Worm (Caenorhabditis elegans): ENCODE results near the gene arcp-1.

ce11 chrIII:3703397-3703796, 55.8 kb downstream of the arcp-1 start, which contains the start of gene C14B1.3:
- no peak for TF ChIP-seq ceh-36 (tag; optimal IDR thresholded peaks at IDR 0.05)
- TF ChIP-seq ets-7 (tag; optimal IDR thresholded peaks at IDR 0.05): no peak
- TF ChIP-seq pes-1 (GFP tag; IDR thresholded peaks at IDR 0.05): no peak
- no peak for TF ChIP-seq sea-1 (GFP tag; conservative IDR thresholded peaks at IDR 0.05)
- no peak for TF ChIP-seq flt-1 (GFP tag; IDR thresholded peaks at IDR 0.05)
- no peak for TF ChIP-seq ceh-13 (GFP tag; optimal IDR thresholded peaks at IDR 0.05)
- no peak for TF ChIP-seq aly-1 (tag; optimal IDR thresholded peaks at IDR 0.05)
- no peak for TF ChIP-seq tbx-37 (GFP tag; conservative IDR thresholded peaks at IDR 0.05)
- no peak for TF ChIP-seq hnd-1 (tag; optimal IDR thresholded peaks at IDR 0.05)
- no peak for TF ChIP-seq ama-1 (optimal IDR thresholded peaks at IDR 0.05)
- no peak for TF ChIP-seq B0310.2 (tag; optimal IDR thresholded peaks at IDR 0.05)
